Fruit fly (Drosophila melanogaster): ENCODE measurements around the gene obst-H.

The obst-H gene

dm6 chr3L:15500813-15501645 lies 28.0 kb downstream of the obst-H start, which contains the start of gene CG7272 (continued):
- TF ChIP-seq CG3407 (GFP tag; optimal IDR thresholded peaks at IDR 0.05) (no peak), bsh (GFP tag; optimal IDR thresholded peaks at IDR 0.05) (no peak), CG3995 (GFP tag; optimal IDR thresholded peaks at IDR 0.05) (no peak), row (GFP tag; IDR thresholded peaks at IDR 0.05) (peak; percentile 52; the same call in 2 of the 3 replicates), bcd (GFP tag; optimal IDR thresholded peaks at IDR 0.05) (no peak), tin (GFP tag; optimal IDR thresholded peaks at IDR 0.05) (no peak), Blimp-1 (GFP tag; optimal IDR thresholded peaks at IDR 0.05) (peak; percentile 17), CG12744 (GFP tag; optimal IDR thresholded peaks at IDR 0.05) (no peak), C15 (GFP tag; IDR thresholded peaks at IDR 0.05) (no peak), CG7839 (tag; optimal IDR thresholded peaks at IDR 0.05) (no peak), Ada2b (GFP tag; IDR thresholded peaks at IDR 0.05) (no peak), NK7.1 (GFP tag; optimal IDR thresholded peaks at IDR 0.05) (no peak), crol (GFP tag; IDR thresholded peaks at IDR 0.05) (peak; percentile 86), mam (GFP tag; optimal IDR thresholded peaks at IDR 0.05) (peak; percentile 29), Sry-δ (GFP tag; optimal IDR thresholded peaks at IDR 0.05) (peak; percentile 53), CG12104 (GFP tag; optimal IDR thresholded peaks at IDR 0.05) (no peak), ind (GFP tag; optimal IDR thresholded peaks at IDR 0.05) (no peak), Elba2 (GFP tag; optimal IDR thresholded peaks at IDR 0.05) (no peak), CG17802 (tag; optimal IDR thresholded peaks at IDR 0.05) (no peak), CG10147 (GFP tag; optimal IDR thresholded peaks at IDR 0.05) (no peak), CG16863 (GFP tag; optimal IDR thresholded peaks at IDR 0.05) (no peak), eyg (GFP tag; optimal IDR thresholded peaks at IDR 0.05) (peak; percentile 18), BtbVII (GFP tag; optimal IDR thresholded peaks at IDR 0.05) (no peak), CG9609 (GFP tag; optimal IDR thresholded peaks at IDR 0.05) (no peak), danr (GFP tag; IDR thresholded peaks at IDR 0.05) (no peak), CG32532 (GFP tag; IDR thresholded peaks at IDR 0.05) (peak; percentile 47), CG11093 (GFP tag; IDR thresholded peaks at IDR 0.05) (no peak), sens-2 (GFP tag; IDR thresholded peaks at IDR 0.05) (no peak), CG11456 (GFP tag; IDR thresholded peaks at IDR 0.05) (no peak), dysf (GFP tag; IDR thresholded peaks at IDR 0.05) (0 out of 3 replicates have a peak, but pooled peaks have one; percentile 32), CG1602 (GFP tag; optimal IDR thresholded peaks at IDR 0.05) (no peak), CG9817 (tag; optimal IDR thresholded peaks at IDR 0.05) (no peak), chn (GFP tag; optimal IDR thresholded peaks at IDR 0.05) (no peak), CG3065 (GFP tag; optimal IDR thresholded peaks at IDR 0.05) (no peak), sob (GFP tag; IDR thresholded peaks at IDR 0.05) (peak; percentile 15; the same call in 1 of the 2 replicates), CG2712 (tag; optimal IDR thresholded peaks at IDR 0.05) (peak; percentile 7), z (GFP tag; IDR thresholded peaks at IDR 0.05) (no peak), Dip2 (GFP tag; IDR thresholded peaks at IDR 0.05) (no peak), CG13775 (GFP tag; optimal IDR thresholded peaks at IDR 0.05) (peak; percentile 0), peb (GFP tag; IDR thresholded peaks at IDR 0.05) (no peak), CG12219 (GFP tag; optimal IDR thresholded peaks at IDR 0.05) (no peak), vvl (GFP tag; IDR thresholded peaks at IDR 0.05) (peak; percentile 42), CG34224 (GFP tag; IDR thresholded peaks at IDR 0.05; ENCODE audit: partially characterized antibody) (peak; percentile 42; the same call in 2 of the 3 replicates), seq (GFP tag; IDR thresholded peaks at IDR 0.05) (peak; percentile 23; the same call in 1 of the 2 replicates), sisA (GFP tag; IDR thresholded peaks at IDR 0.05) (no peak), h (optimal IDR thresholded peaks at IDR 0.05) (no peak), hkb (optimal IDR thresholded peaks at IDR 0.05) (no peak), hkb (GFP tag; IDR thresholded peaks at IDR 0.05) (0 out of 2 replicates have a peak, but pooled peaks have one; percentile 32), corto (GFP tag; optimal IDR thresholded peaks at IDR 0.05) (no peak), CG17912 (GFP tag; optimal IDR thresholded peaks at IDR 0.05) (no peak), fu2 (GFP tag; optimal IDR thresholded peaks at IDR 0.05) (no peak)

Data from whole organism, embryonic.